Fruit fly (Drosophila melanogaster): ENCODE data around the gene osa.

The osa gene

dm6 chr3R:17647444-17647843 is 70.7 kb downstream of the osa start, which contains the start of gene CG14322 (continued):
- TF ChIP-seq lilli (GFP tag; optimal IDR thresholded peaks at IDR 0.05) (peak; percentile 19), Hr39 (optimal IDR thresholded peaks at IDR 0.05) (no peak), MTF-1 (GFP tag; optimal IDR thresholded peaks at IDR 0.05; ENCODE audit: borderline replicate concordance) (no peak), hbn (GFP tag; IDR thresholded peaks at IDR 0.05; ENCODE audit: partially characterized antibody) (no peak), Dip2 (GFP tag; IDR thresholded peaks at IDR 0.05) (no peak), Hsf (GFP tag; optimal IDR thresholded peaks at IDR 0.05) (no peak), Side (GFP tag; optimal IDR thresholded peaks at IDR 0.05) (no peak), CG1529 (GFP tag; optimal IDR thresholded peaks at IDR 0.05) (no peak), otp (GFP tag; IDR thresholded peaks at IDR 0.05) (no peak), btn (GFP tag; optimal IDR thresholded peaks at IDR 0.05) (no peak), chinmo (GFP tag; IDR thresholded peaks at IDR 0.05; ENCODE audit: partially characterized antibody) (no peak), bowl (GFP tag; IDR thresholded peaks at IDR 0.05) (no peak), CG7987 (GFP tag; optimal IDR thresholded peaks at IDR 0.05) (no peak), CG7786 (GFP tag; optimal IDR thresholded peaks at IDR 0.05) (no peak), E2f2 (GFP tag; IDR thresholded peaks at IDR 0.05) (peak; percentile 90), tgo (GFP tag; IDR thresholded peaks at IDR 0.05) (0 out of 3 replicates have a peak, but pooled peaks have one; percentile 15), Abd-B (GFP tag; optimal IDR thresholded peaks at IDR 0.05) (no peak), Six4 (GFP tag; optimal IDR thresholded peaks at IDR 0.05) (no peak), sima (GFP tag; optimal IDR thresholded peaks at IDR 0.05) (no peak), nerfin-2 (GFP tag; IDR thresholded peaks at IDR 0.05; ENCODE audit: partially characterized antibody) (no peak), CG14710 (tag; optimal IDR thresholded peaks at IDR 0.05) (no peak), Trl (optimal IDR thresholded peaks at IDR 0.05) (no peak), Trl (GFP tag; optimal IDR thresholded peaks at IDR 0.05) (no peak), pros (GFP tag; optimal IDR thresholded peaks at IDR 0.05) (no peak), grn (GFP tag; optimal IDR thresholded peaks at IDR 0.05) (no peak), tap (tag; optimal IDR thresholded peaks at IDR 0.05) (no peak), Dp (GFP tag; optimal IDR thresholded peaks at IDR 0.05) (peak; percentile 86), odd (GFP tag; optimal IDR thresholded peaks at IDR 0.05) (no peak), onecut (GFP tag; IDR thresholded peaks at IDR 0.05) (no peak), Xrp1 (GFP tag; IDR thresholded peaks at IDR 0.05) (no peak), sqz (GFP tag; optimal IDR thresholded peaks at IDR 0.05) (no peak), CG6654 (GFP tag; optimal IDR thresholded peaks at IDR 0.05) (no peak), crp (GFP tag; optimal IDR thresholded peaks at IDR 0.05) (peak; percentile 59 to 93), ro (GFP tag; IDR thresholded peaks at IDR 0.05) (no peak), zfh2 (GFP tag; optimal IDR thresholded peaks at IDR 0.05) (peak; percentile 7), CG11085 (GFP tag; IDR thresholded peaks at IDR 0.05) (no peak), kni (GFP tag; optimal IDR thresholded peaks at IDR 0.05) (no peak), CG8388 (GFP tag; optimal IDR thresholded peaks at IDR 0.05) (no peak), CG14441 (GFP tag; IDR thresholded peaks at IDR 0.05) (no peak), dmrt99B (tag; optimal IDR thresholded peaks at IDR 0.05) (no peak), CG11456 (GFP tag; IDR thresholded peaks at IDR 0.05) (0 out of 3 replicates have a peak, but pooled peaks have one; percentile 55), H15 (GFP tag; IDR thresholded peaks at IDR 0.05) (no peak), al (GFP tag; IDR thresholded peaks at IDR 0.05) (no peak), CG12299 (tag; optimal IDR thresholded peaks at IDR 0.05) (no peak), Vsx1 (GFP tag; optimal IDR thresholded peaks at IDR 0.05) (no peak), knrl (GFP tag; IDR thresholded peaks at IDR 0.05; ENCODE audit: partially characterized antibody) (peak; percentile 29; the same call in 1 of the 3 replicates), Fer3 (tag; optimal IDR thresholded peaks at IDR 0.05) (no peak), CG11504 (tag; optimal IDR thresholded peaks at IDR 0.05) (peak; percentile 25), sug (tag; optimal IDR thresholded peaks at IDR 0.05) (peak; percentile 6), D19B (GFP tag; optimal IDR thresholded peaks at IDR 0.05) (peak; percentile 94), CG9817 (tag; optimal IDR thresholded peaks at IDR 0.05) (peak; percentile 14), CG13296 (GFP tag; optimal IDR thresholded peaks at IDR 0.05) (no peak)
